Fruit fly (Drosophila melanogaster) whole organism, pupa: Measurements from ENCODE around the gene CG33229.

Experiments
- CG10348 ChIP-seq: fragments of 200-800 bp; sonication (Bioruptor generic); IDR thresholded peaks from 2 replicates; pipeline ENCODE4 v1.3.6; 2022; ENCODE audit warnings: missing biosample characterization, missing genetic modification characterization
- CG12605 ChIP-seq: fragments of 200-800 bp; sonication (Bioruptor generic); IDR thresholded peaks from 2 replicates; pipeline ENCODE4 v1.3.6; 2022; ENCODE audit warnings: missing biosample characterization, missing genetic modification characterization
- CG13204 ChIP-seq: fragments of 200-800 bp; sonication (Bioruptor generic); optimal IDR thresholded peaks from 2 replicates; lab custom pipeline; 2018; ENCODE audit warnings: missing biosample characterization, mild to moderate bottlenecking, missing genetic modification characterization, moderate library complexity
- CG14655 ChIP-seq: fragments of 200-800 bp; sonication (Bioruptor generic); optimal IDR thresholded peaks from 3 replicates; lab custom pipeline; 2017; ENCODE audit warnings: mild to moderate bottlenecking, missing biosample characterization, missing genetic modification reagents, missing genetic modification characterization
- CG15710 ChIP-seq: fragments of 200-800 bp; sonication (Bioruptor generic); optimal IDR thresholded peaks from 2 replicates; lab custom pipeline; 2018; ENCODE audit warnings: missing biosample characterization, mild to moderate bottlenecking, missing genetic modification characterization, moderate library complexity
- CG17806 ChIP-seq: fragments of 200-800 bp; sonication (Bioruptor generic); optimal IDR thresholded peaks from 2 replicates; lab custom pipeline; 2018; ENCODE audit warnings: missing biosample characterization, mild to moderate bottlenecking, missing genetic modification characterization, moderate library complexity
- CG32121 ChIP-seq: fragments of 200-800 bp; sonication (Bioruptor generic); IDR thresholded peaks from 2 replicates; pipeline ENCODE4 v1.3.6; 2022; ENCODE audit warnings: missing biosample characterization, missing genetic modification characterization
- CG34367 ChIP-seq: fragments of 200-800 bp; sonication (Bioruptor generic); optimal IDR thresholded peaks from 2 replicates; lab custom pipeline; 2018; ENCODE audit warnings: missing biosample characterization, mild to moderate bottlenecking, missing genetic modification characterization
- CG4496 ChIP-seq: fragments of 200-800 bp; sonication (Bioruptor generic); IDR thresholded peaks from 3 replicates; pipeline ENCODE4 v1.3.6; 2022; ENCODE audit warnings: missing biosample characterization, missing genetic modification characterization
- CG8159 ChIP-seq: fragments of 200-800 bp; sonication (Bioruptor generic); optimal IDR thresholded peaks from 3 replicates; lab custom pipeline; 2018; ENCODE audit warnings: missing biosample characterization, mild to moderate bottlenecking, missing genetic modification characterization, moderate library complexity
- CG8301 ChIP-seq: fragments of 200-800 bp; sonication (Bioruptor generic); optimal IDR thresholded peaks from 2 replicates; lab custom pipeline; 2018; ENCODE audit warnings: missing biosample characterization, mild to moderate bottlenecking, missing genetic modification characterization
- CG9948 ChIP-seq: fragments of 200-800 bp; sonication (Bioruptor generic); optimal IDR thresholded peaks from 2 replicates; lab custom pipeline; 2018; ENCODE audit warnings: missing biosample characterization, mild to moderate bottlenecking, missing genetic modification characterization, moderate library complexity
- D1 ChIP-seq: fragments of 200-800 bp; sonication (Bioruptor generic); optimal IDR thresholded peaks from 2 replicates; lab custom pipeline; 2018; ENCODE audit warnings: missing biosample characterization, mild to moderate bottlenecking, missing genetic modification characterization, moderate library complexity
- EcR ChIP-seq: fragments of 200-800 bp; sonication (Bioruptor generic); optimal IDR thresholded peaks from 3 replicates; lab custom pipeline; 2019; ENCODE audit warnings: missing biosample characterization, missing genetic modification characterization, mild to moderate bottlenecking, moderate library complexity, missing genetic modification reagents
- Ets98B ChIP-seq: fragments of 200-800 bp; sonication (Bioruptor generic); IDR thresholded peaks from 2 replicates; pipeline ENCODE4 v1.3.6; 2022; ENCODE audit warnings: missing biosample characterization, missing genetic modification characterization
- Pif1A ChIP-seq: fragments of 200-800 bp; sonication (Bioruptor generic); optimal IDR thresholded peaks from 3 replicates; lab custom pipeline; 2016; ENCODE audit warnings: missing biosample characterization, missing genetic modification characterization
- Pif1B ChIP-seq: fragments of 200-800 bp; sonication (Bioruptor generic); optimal IDR thresholded peaks from 3 replicates; lab custom pipeline; 2016; ENCODE audit warnings: missing biosample characterization, missing genetic modification characterization
- Snoo ChIP-seq: fragments of 200-800 bp; sonication (Bioruptor generic); optimal IDR thresholded peaks from 3 replicates; lab custom pipeline; 2017; ENCODE audit warnings: missing biosample characterization, mild to moderate bottlenecking, missing genetic modification characterization, inconsistent platforms
- fd96Ca ChIP-seq: fragments of 200-800 bp; sonication (Bioruptor generic); IDR thresholded peaks from 3 replicates; pipeline ENCODE4 v1.3.6; 2022; ENCODE audit warnings: missing biosample characterization, missing genetic modification characterization
- gl ChIP-seq: fragments of 200-800 bp; sonication (Bioruptor generic); optimal IDR thresholded peaks from 2 replicates; lab custom pipeline; 2018; ENCODE audit warnings: missing biosample characterization, mild to moderate bottlenecking, missing genetic modification characterization
- rn ChIP-seq: fragments of 200-800 bp; sonication (Bioruptor generic); IDR thresholded peaks from 2 replicates; pipeline ENCODE4 v1.3.6; 2022; ENCODE audit warnings: missing biosample characterization, missing genetic modification characterization

Gene CG33229

DNA sequence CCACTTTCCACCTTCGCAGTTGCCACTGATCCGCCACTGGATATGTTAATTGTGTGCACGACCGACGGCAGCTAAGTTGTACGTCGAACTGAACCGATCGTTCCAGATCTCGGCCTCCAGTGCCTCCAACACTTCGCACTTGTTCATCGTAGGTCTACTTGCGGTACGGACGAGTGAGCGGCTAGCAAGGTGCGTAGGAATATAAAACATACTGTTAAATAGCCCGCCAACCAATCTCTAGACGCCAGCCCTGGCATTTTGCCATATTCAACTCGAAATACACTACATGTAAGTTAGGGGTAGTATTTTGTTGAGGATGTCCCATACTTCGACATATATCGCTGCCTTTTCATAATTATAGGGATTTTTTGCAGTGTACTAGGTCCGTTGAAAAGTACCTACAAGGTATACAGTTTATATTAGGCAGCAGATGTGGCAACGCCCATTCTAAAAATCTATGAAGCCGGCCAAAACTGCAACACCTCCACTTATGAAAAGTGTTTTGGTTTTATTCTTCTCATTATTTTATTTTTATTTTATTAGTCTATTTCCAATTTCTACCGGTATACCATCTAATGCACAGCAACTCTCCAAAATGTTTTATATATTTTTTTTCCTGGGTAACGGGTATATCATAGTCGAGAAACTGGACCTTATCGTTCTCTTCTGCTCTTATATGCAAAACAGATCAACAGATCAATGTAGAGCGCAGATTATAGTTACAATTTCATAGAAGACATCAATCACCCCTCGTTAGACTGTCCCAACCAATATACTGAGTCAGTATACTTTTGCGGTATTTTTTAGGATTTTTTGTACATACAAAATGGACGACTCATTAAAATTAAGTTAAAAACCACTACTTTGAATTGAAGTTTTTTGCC, at the start of gene CG33229, which contains the start of gene pyx:
Gene CG33229, plus strand, starts transcription at position 834 of the 884 bp plus-strand sequence.
Gene pyx, minus strand, starts transcription at position 51 of the 884 bp plus-strand sequence.
- no peak for TF ChIP-seq gl (tag; lab: Kevin White, UChicago)
- peak; percentile 76 for TF ChIP-seq CG15710
- peak; percentile 78 for TF ChIP-seq CG8301 (tag; lab: Kevin White, UChicago)
- peak; percentile 73; the same call in 2 of the 3 replicates for TF ChIP-seq CG4496 (GFP tag; lab: Robert Waterston, UW)
- peak; percentile 74 for TF ChIP-seq CG9948 (tag; lab: Kevin White, UChicago)
- TF ChIP-seq EcR: no peak
- TF ChIP-seq CG14655 (GFP tag; lab: Kevin White, UChicago): peak; percentile 88
- no peak for TF ChIP-seq Pif1B (GFP tag; lab: Kevin White, UChicago)
- no peak for TF ChIP-seq D1
- peak; percentile 81 for TF ChIP-seq CG8159 (tag; lab: Kevin White, UChicago)
- TF ChIP-seq Ets98B: peak; percentile 73
- TF ChIP-seq CG12605 (GFP tag; lab: Robert Waterston, UW): peak; percentile 57; the same call in 1 of the 2 replicates
- TF ChIP-seq CG17806 (tag; lab: Kevin White, UChicago): peak; percentile 68
- TF ChIP-seq Snoo: peak; percentile 67
- peak; percentile 66 for TF ChIP-seq Pif1A (GFP tag; lab: Kevin White, UChicago)
- peak; percentile 85 for TF ChIP-seq fd96Ca (GFP tag; lab: Robert Waterston, UW)
- peak; percentile 36; the same call in 1 of the 2 replicates for TF ChIP-seq rn
- TF ChIP-seq CG32121: peak; percentile 81
- TF ChIP-seq CG13204: no peak
- peak; percentile 70 for TF ChIP-seq CG34367
- no peak; the same call in none of the 2 replicates for TF ChIP-seq CG10348

DNA sequence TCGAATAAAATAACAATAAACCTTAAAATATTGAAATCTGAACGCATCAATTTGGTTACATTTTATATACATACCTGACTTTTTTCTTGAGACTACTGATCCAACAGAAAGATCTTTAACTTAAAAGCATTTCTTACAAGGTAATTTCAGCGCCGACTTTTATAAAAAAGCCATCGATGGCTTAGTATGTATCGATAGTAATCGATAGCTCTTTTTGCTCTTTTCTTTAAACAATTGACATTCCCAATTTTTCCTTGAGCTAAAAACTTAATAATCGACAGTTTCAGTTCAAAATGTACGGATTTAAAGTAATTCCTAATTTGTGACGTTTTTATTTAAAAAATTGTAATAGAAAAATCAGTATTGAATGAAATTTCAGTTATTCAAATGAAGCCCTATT, 49.2 kb upstream of the CG33229 start:
- no peak for TF ChIP-seq CG9948 (tag; lab: Kevin White, UChicago)
- no peak for TF ChIP-seq Ets98B
- TF ChIP-seq rn: no peak
- TF ChIP-seq CG34367: no peak
- TF ChIP-seq CG13204: no peak
- no peak for TF ChIP-seq CG12605 (GFP tag; lab: Robert Waterston, UW)
- TF ChIP-seq CG8301 (tag; lab: Kevin White, UChicago): no peak
- no peak for TF ChIP-seq CG14655 (GFP tag; lab: Kevin White, UChicago)
- TF ChIP-seq CG4496 (GFP tag; lab: Robert Waterston, UW): no peak
- TF ChIP-seq CG10348: no peak
- no peak for TF ChIP-seq Snoo
- no peak for TF ChIP-seq Pif1B (GFP tag; lab: Kevin White, UChicago)
- no peak for TF ChIP-seq EcR
- TF ChIP-seq CG15710: no peak
- no peak for TF ChIP-seq D1
- no peak for TF ChIP-seq fd96Ca (GFP tag; lab: Robert Waterston, UW)
- TF ChIP-seq CG17806 (tag; lab: Kevin White, UChicago): no peak
- TF ChIP-seq Pif1A (GFP tag; lab: Kevin White, UChicago): no peak
- TF ChIP-seq CG32121: no peak
- TF ChIP-seq, all 21 proteins: peak for 0

DNA sequence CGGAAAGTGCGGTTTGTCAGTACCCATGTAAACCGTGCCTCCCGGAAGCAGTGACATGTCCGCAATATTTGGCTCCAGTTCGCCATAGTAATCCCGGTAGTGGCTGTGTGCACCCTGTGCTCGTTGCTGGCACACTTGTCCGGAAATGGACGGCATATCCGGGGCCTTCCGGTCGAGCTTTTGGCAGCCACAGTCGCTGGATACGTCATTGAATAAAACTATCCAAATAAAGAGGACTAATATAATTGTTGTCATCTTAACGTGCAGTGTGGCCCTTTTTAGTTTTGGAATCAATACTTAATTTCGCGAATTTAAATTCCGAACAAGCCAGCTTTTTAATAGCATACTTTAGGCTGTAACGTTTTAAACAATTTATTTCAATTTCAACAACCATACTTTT, 47.7 kb upstream of the CG33229 start, which contains the start of gene CG7049:
Gene CG7049, minus strand, starts transcription at position 280 of the 400 bp plus-strand sequence.
- no peak for TF ChIP-seq CG9948 (tag; lab: Kevin White, UChicago)
- TF ChIP-seq Pif1B (GFP tag; lab: Kevin White, UChicago): no peak
- TF ChIP-seq CG34367: no peak
- no peak for TF ChIP-seq Snoo
- no peak for TF ChIP-seq CG14655 (GFP tag; lab: Kevin White, UChicago)
- TF ChIP-seq CG32121: no peak
- TF ChIP-seq CG15710: no peak
- TF ChIP-seq CG10348: no peak
- TF ChIP-seq CG17806 (tag; lab: Kevin White, UChicago): no peak
- no peak for TF ChIP-seq Pif1A (GFP tag; lab: Kevin White, UChicago)
- no peak for TF ChIP-seq CG12605 (GFP tag; lab: Robert Waterston, UW)
- TF ChIP-seq Ets98B: no peak
- TF ChIP-seq D1: no peak
- TF ChIP-seq fd96Ca (GFP tag; lab: Robert Waterston, UW): no peak
- TF ChIP-seq EcR: no peak
- no peak for TF ChIP-seq CG8301 (tag; lab: Kevin White, UChicago)
- TF ChIP-seq CG13204: no peak

DNA sequence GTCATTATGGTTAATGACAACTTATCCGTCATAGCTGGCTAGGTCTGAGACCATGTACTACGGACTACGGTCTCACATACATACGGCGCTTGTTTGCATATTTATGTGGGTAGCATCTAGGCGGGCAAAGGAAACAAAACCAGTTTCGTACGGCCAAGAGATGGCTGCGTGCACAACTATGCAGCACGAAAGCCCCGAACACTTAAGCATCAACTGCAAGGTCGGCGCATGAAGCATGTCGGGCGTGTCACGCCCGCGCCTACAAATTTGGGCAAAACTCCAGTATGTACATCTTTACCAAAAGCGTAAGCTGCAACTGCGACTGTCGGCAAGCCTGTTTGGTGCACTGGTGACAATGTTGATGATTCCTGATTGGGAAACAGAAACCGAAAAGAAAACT, 45.7 kb upstream of the CG33229 start:
- no peak for TF ChIP-seq D1
- no peak for TF ChIP-seq CG34367
- no peak for TF ChIP-seq CG4496 (GFP tag; lab: Robert Waterston, UW)
- no peak for TF ChIP-seq Pif1B (GFP tag; lab: Kevin White, UChicago)
- no peak for TF ChIP-seq CG32121
- no peak for TF ChIP-seq CG14655 (GFP tag; lab: Kevin White, UChicago)
- TF ChIP-seq rn: no peak
- no peak for TF ChIP-seq CG10348
- no peak for TF ChIP-seq CG8159 (tag; lab: Kevin White, UChicago)
- TF ChIP-seq CG12605 (GFP tag; lab: Robert Waterston, UW): no peak
- TF ChIP-seq CG13204: no peak

DNA sequence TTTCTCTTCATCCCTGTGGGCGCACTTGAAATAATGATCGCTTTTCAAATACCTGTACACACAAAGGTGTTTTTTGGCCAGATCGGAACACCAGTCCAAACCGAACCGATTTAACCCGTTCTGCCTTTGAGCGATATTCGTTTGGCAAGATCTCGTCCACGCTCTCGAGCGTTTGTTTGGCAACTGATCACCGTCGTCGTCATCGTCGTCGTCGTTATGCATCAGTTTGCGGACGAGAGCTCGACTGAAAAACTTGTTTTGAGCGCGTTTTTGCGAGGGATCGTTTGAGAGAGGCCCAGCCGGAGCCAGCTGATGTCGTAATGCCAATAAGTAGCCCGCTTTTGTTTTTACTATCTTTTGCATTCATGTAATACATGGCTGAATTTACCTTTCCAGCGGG, 45.2 kb upstream of the CG33229 start:
- TF ChIP-seq D1: no peak
- TF ChIP-seq rn: no peak
- no peak for TF ChIP-seq CG9948 (tag; lab: Kevin White, UChicago)
- TF ChIP-seq CG14655 (GFP tag; lab: Kevin White, UChicago): no peak
- no peak for TF ChIP-seq CG8301 (tag; lab: Kevin White, UChicago)
- TF ChIP-seq CG17806 (tag; lab: Kevin White, UChicago): peak; percentile 0
- TF ChIP-seq CG15710: no peak
- no peak for TF ChIP-seq fd96Ca (GFP tag; lab: Robert Waterston, UW)
- no peak for TF ChIP-seq CG4496 (GFP tag; lab: Robert Waterston, UW)
- TF ChIP-seq CG32121: no peak
- TF ChIP-seq CG12605 (GFP tag; lab: Robert Waterston, UW): no peak
- no peak for TF ChIP-seq Pif1A (GFP tag; lab: Kevin White, UChicago)
- peak; percentile 14 for TF ChIP-seq EcR
- TF ChIP-seq CG8159 (tag; lab: Kevin White, UChicago): no peak
- TF ChIP-seq CG34367: no peak
- no peak for TF ChIP-seq CG10348
- no peak; the same call in 1 of the 2 replicates for TF ChIP-seq Ets98B
